Worm (Caenorhabditis elegans) whole organism, young adult: ENCODE results near the gene far-8.

Experiments
- B0261.1 ChIP-seq: sonication (generic microtip); optimal IDR thresholded peaks from 2 replicates; lab custom pipeline; 2016; ENCODE audit warnings: mild to moderate bottlenecking, missing genetic modification characterization, moderate library complexity, missing compliant biosample characterization
- B0336.3 ChIP-seq: fragments of 200-800 bp; sonication (Bioruptor generic); IDR thresholded peaks from 2 replicates; pipeline ENCODE4 v1.3.6; 2022; ENCODE audit warnings: missing genetic modification characterization, missing compliant biosample characterization
- C06A6.2 ChIP-seq: fragments of 200-800 bp; sonication (Bioruptor generic); conservative IDR thresholded peaks from 2 replicates; pipeline ENCODE4 v1.3.6; 2022; ENCODE audit warnings: missing genetic modification characterization, missing compliant biosample characterization
- D2030.7 ChIP-seq: fragments of 200-800 bp; sonication (Bioruptor generic); IDR thresholded peaks from 2 replicates; pipeline ENCODE4 v1.3.6; 2022; ENCODE audit warnings: missing genetic modification reagents, missing genetic modification characterization, missing compliant biosample characterization
- F23B12.7 ChIP-seq: sonication (generic microtip); optimal IDR thresholded peaks from 2 replicates; lab custom pipeline; 2017; ENCODE audit warnings: missing genetic modification characterization, mild to moderate bottlenecking, missing compliant biosample characterization, antibody characterized with exemption, moderate library complexity; ENCODE audit not compliant: insufficient read depth
- F33H1.4 ChIP-seq: fragments of 200-800 bp; sonication (Bioruptor generic); IDR thresholded peaks from 2 replicates; pipeline ENCODE4 v1.3.6; 2022; ENCODE audit warnings: missing genetic modification reagents, missing genetic modification characterization, missing compliant biosample characterization
- F49E8.2 ChIP-seq: sonication (generic microtip); optimal IDR thresholded peaks from 3 replicates; lab custom pipeline; 2017; ENCODE audit warnings: missing genetic modification characterization, mild to moderate bottlenecking, missing compliant biosample characterization, antibody characterized with exemption, moderate library complexity; ENCODE audit not compliant: insufficient read depth
- F57A8.1 ChIP-seq: fragments of 200-800 bp; sonication (Bioruptor generic); optimal IDR thresholded peaks from 2 replicates; lab custom pipeline; 2018; ENCODE audit warnings: mild to moderate bottlenecking, missing genetic modification characterization, moderate library complexity, missing compliant biosample characterization
- F57C9.4 ChIP-seq: sonication (generic microtip); optimal IDR thresholded peaks from 2 replicates; lab custom pipeline; 2017; ENCODE audit warnings: mild to moderate bottlenecking, missing genetic modification characterization, missing compliant biosample characterization
- T07F8.4 ChIP-seq: sonication (generic microtip); optimal IDR thresholded peaks from 2 replicates; lab custom pipeline; 2016; ENCODE audit warnings: mild to moderate bottlenecking, missing genetic modification characterization, moderate library complexity, missing compliant biosample characterization
- T26A5.8 ChIP-seq: sonication (generic microtip); optimal IDR thresholded peaks from 2 replicates; lab custom pipeline; 2016; ENCODE audit warnings: missing genetic modification characterization, missing compliant biosample characterization
- Y53F4B.3 ChIP-seq: fragments of 200-800 bp; sonication (Bioruptor generic); IDR thresholded peaks from 2 replicates; pipeline ENCODE4 v1.3.6; 2022; ENCODE audit warnings: missing genetic modification reagents, missing genetic modification characterization, missing compliant biosample characterization
- Y53G8AR.9 ChIP-seq: fragments of 200-800 bp; sonication (Bioruptor generic); conservative IDR thresholded peaks from 2 replicates; pipeline ENCODE4 v1.3.6; 2022; ENCODE audit warnings: missing genetic modification reagents, missing genetic modification characterization, missing compliant biosample characterization
- Y56A3A.18 ChIP-seq: fragments of 200-800 bp; sonication (Bioruptor generic); IDR thresholded peaks from 2 replicates; pipeline ENCODE4 v1.3.6; 2022; ENCODE audit warnings: missing genetic modification reagents, missing genetic modification characterization, missing compliant biosample characterization
- Y79H2A.3 ChIP-seq: fragments of 200-800 bp; sonication (Bioruptor generic); conservative IDR thresholded peaks from 2 replicates; pipeline ENCODE4 v1.3.6; 2022; ENCODE audit warnings: missing genetic modification reagents, missing genetic modification characterization, missing compliant biosample characterization
- akir-1 ChIP-seq: fragments of 200-800 bp; sonication (Bioruptor generic); optimal IDR thresholded peaks from 2 replicates; lab custom pipeline; 2018; ENCODE audit warnings: mild to moderate bottlenecking, missing genetic modification characterization, moderate library complexity, missing compliant biosample characterization
- atf-7 ChIP-seq: sonication (generic microtip); optimal IDR thresholded peaks from 2 replicates; lab custom pipeline; 2017; ENCODE audit warnings: mild to moderate bottlenecking, missing genetic modification characterization, missing compliant biosample characterization
- bed-2 ChIP-seq: fragments of 200-800 bp; sonication (Bioruptor generic); IDR thresholded peaks from 2 replicates; pipeline ENCODE4 v1.3.6; 2022; ENCODE audit warnings: missing genetic modification reagents, missing genetic modification characterization, missing compliant biosample characterization
- ceh-79 ChIP-seq: sonication (generic microtip); optimal IDR thresholded peaks from 2 replicates; lab custom pipeline; 2017; ENCODE audit warnings: mild to moderate bottlenecking, missing genetic modification characterization, missing compliant biosample characterization
- ceh-91 ChIP-seq: fragments of 200-800 bp; sonication (Bioruptor generic); IDR thresholded peaks from 2 replicates; pipeline ENCODE4 v1.3.6; 2022; ENCODE audit warnings: missing genetic modification reagents, missing genetic modification characterization, missing compliant biosample characterization
- dpl-1 ChIP-seq: fragments of 150-350 bp; optimal IDR thresholded peaks from 2 replicates; lab custom pipeline; 2014; ENCODE audit warnings: missing biosample characterization, missing genetic modification reagents, missing genetic modification characterization
- egl-18 ChIP-seq: fragments of 200-800 bp; sonication (Bioruptor generic); IDR thresholded peaks from 2 replicates; pipeline ENCODE4 v1.3.6; 2022; ENCODE audit warnings: missing genetic modification reagents, missing genetic modification characterization, missing compliant biosample characterization
- egl-44 ChIP-seq: fragments of 200-800 bp; sonication (Bioruptor generic); IDR thresholded peaks from 2 replicates; pipeline ENCODE4 v1.3.6; 2022; ENCODE audit warnings: missing genetic modification reagents, missing genetic modification characterization, missing compliant biosample characterization
- egrh-3 ChIP-seq: fragments of 200-800 bp; sonication (Bioruptor generic); IDR thresholded peaks from 2 replicates; pipeline ENCODE4 v1.3.6; 2022; ENCODE audit warnings: missing genetic modification reagents, missing genetic modification characterization, missing compliant biosample characterization
- ekl-4 ChIP-seq: fragments of 200-800 bp; sonication (Bioruptor generic); IDR thresholded peaks from 2 replicates; pipeline ENCODE4 v1.3.6; 2022; ENCODE audit warnings: missing genetic modification reagents, missing genetic modification characterization, missing compliant biosample characterization
- hmg-1.2 ChIP-seq: fragments of 200-800 bp; sonication (Bioruptor generic); IDR thresholded peaks from 2 replicates; pipeline ENCODE4 v1.3.6; 2022; ENCODE audit warnings: missing genetic modification reagents, missing genetic modification characterization, missing compliant biosample characterization
- hsf-1 ChIP-seq: fragments of 200-800 bp; sonication (Bioruptor generic); IDR thresholded peaks from 2 replicates; pipeline ENCODE4 v1.3.6; 2022; ENCODE audit warnings: missing genetic modification reagents, missing genetic modification characterization, missing compliant biosample characterization
- let-526 ChIP-seq: fragments of 200-800 bp; sonication (Bioruptor generic); IDR thresholded peaks from 2 replicates; pipeline ENCODE4 v1.3.6; 2022; ENCODE audit warnings: missing genetic modification reagents, missing genetic modification characterization, missing compliant biosample characterization
- lin-54 ChIP-seq: fragments of 200-800 bp; sonication (Bioruptor generic); optimal IDR thresholded peaks from 2 replicates; lab custom pipeline; 2018; ENCODE audit warnings: mild to moderate bottlenecking, missing genetic modification characterization, missing compliant biosample characterization
- lsl-1 ChIP-seq: fragments of 200-800 bp; sonication (Bioruptor generic); optimal IDR thresholded peaks from 2 replicates; lab custom pipeline; 2018; ENCODE audit warnings: mild to moderate bottlenecking, missing genetic modification characterization, moderate library complexity, missing compliant biosample characterization
- mcd-1 ChIP-seq: fragments of 200-800 bp; sonication (Bioruptor generic); IDR thresholded peaks from 2 replicates; pipeline ENCODE4 v1.3.6; 2022; ENCODE audit warnings: missing genetic modification reagents, missing genetic modification characterization, missing compliant biosample characterization
- mel-28 ChIP-seq: sonication (generic microtip); optimal IDR thresholded peaks from 2 replicates; lab custom pipeline; 2016; ENCODE audit warnings: borderline replicate concordance, mild to moderate bottlenecking, missing genetic modification characterization, missing compliant biosample characterization
- nfya-1 ChIP-seq: sonication (generic microtip); optimal IDR thresholded peaks from 2 replicates; lab custom pipeline; 2017; ENCODE audit warnings: antibody characterized with exemption, missing compliant biosample characterization, missing genetic modification characterization, borderline replicate concordance; ENCODE audit not compliant: insufficient read depth
- pbrm-1 ChIP-seq: fragments of 200-800 bp; sonication (Bioruptor generic); IDR thresholded peaks from 2 replicates; pipeline ENCODE4 v1.3.6; 2022; ENCODE audit warnings: missing genetic modification reagents, missing genetic modification characterization, missing compliant biosample characterization
- rec-8 ChIP-seq, 2 experiments: sonication (generic microtip); optimal IDR thresholded peaks; 2 replicates each; lab custom pipeline; 2016; ENCODE audit warnings: mild to moderate bottlenecking in 2 of 2, missing genetic modification characterization in 2 of 2, missing genetic modification reagents in 2 of 2, missing genotype in 2 of 2, missing biosample characterization in 1 of 2, missing compliant biosample characterization in 1 of 2, moderate library complexity in 1 of 2
- sdz-38 ChIP-seq: sonication (generic microtip); optimal IDR thresholded peaks from 2 replicates; lab custom pipeline; 2016; ENCODE audit warnings: missing genotype, missing genetic modification characterization, missing compliant biosample characterization
- snpc-3.4 ChIP-seq: sonication (generic microtip); optimal IDR thresholded peaks from 2 replicates; lab custom pipeline; 2017; ENCODE audit warnings: missing genetic modification characterization, mild to moderate bottlenecking, missing compliant biosample characterization, antibody characterized with exemption, moderate library complexity, missing genotype, missing genetic modification reagents
- tbp1 ChIP-seq: fragments of 200-800 bp; sonication (Bioruptor generic); optimal IDR thresholded peaks from 2 replicates; lab custom pipeline; 2018; ENCODE audit warnings: mild to moderate bottlenecking, missing genetic modification characterization, missing compliant biosample characterization
- unc-130 ChIP-seq: sonication (generic microtip); optimal IDR thresholded peaks from 2 replicates; lab custom pipeline; 2016; ENCODE audit warnings: missing genetic modification reagents, missing genetic modification characterization, missing compliant biosample characterization
- unc-62 ChIP-seq: fragments of 150-350 bp; optimal IDR thresholded peaks from 2 replicates; lab custom pipeline; 2014; ENCODE audit warnings: missing biosample characterization, missing genetic modification reagents, missing genetic modification characterization
- ztf-18 ChIP-seq: sonication (generic microtip); optimal IDR thresholded peaks from 2 replicates; lab custom pipeline; 2016; ENCODE audit warnings: missing genotype, mild to moderate bottlenecking, missing genetic modification characterization, missing compliant biosample characterization
- ztf-22 ChIP-seq: fragments of 200-800 bp; sonication (Bioruptor generic); optimal IDR thresholded peaks from 2 replicates; lab custom pipeline; 2018; ENCODE audit warnings: mild to moderate bottlenecking, missing genetic modification characterization, moderate library complexity, missing compliant biosample characterization
- ztf-26 ChIP-seq: sonication (generic microtip); optimal IDR thresholded peaks from 2 replicates; lab custom pipeline; 2017; ENCODE audit warnings: missing genetic modification characterization, missing compliant biosample characterization

The far-8 gene

DNA sequence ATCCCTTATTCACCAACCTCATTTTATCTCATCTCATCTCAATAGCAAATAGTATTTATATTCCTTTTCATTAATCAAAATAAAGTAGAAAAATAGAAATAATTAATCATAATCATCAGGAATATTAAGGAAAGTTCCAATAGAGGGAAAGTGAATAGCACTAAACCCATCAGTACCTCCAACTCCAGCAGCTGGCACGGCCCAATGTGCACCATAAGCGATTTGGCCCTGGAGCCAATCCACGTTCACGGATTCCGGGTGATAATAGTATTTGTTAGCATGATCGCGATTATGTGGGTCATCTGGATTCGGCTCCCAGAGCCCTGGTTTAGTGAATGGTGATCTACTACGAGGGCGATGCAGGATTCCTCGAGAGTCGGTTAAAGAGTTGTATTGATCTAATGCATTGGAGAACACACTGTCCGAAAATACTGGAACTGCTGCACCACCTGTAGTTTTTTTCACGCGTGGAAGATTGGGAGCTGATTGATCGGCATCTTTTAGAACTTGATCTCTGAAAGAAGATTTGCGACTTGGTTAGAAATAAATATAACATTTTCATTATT lies 6.9 kb upstream of the far-8 start (continued):
- peak; percentile 98 for TF ChIP-seq Y56A3A.18
- TF ChIP-seq dpl-1 = no peak
- TF ChIP-seq F23B12.7 = no peak
- no peak for TF ChIP-seq snpc-3.4 (tag; lab: Kevin White, UChicago)
- TF ChIP-seq egl-18 (GFP tag; lab: Robert Waterston, UW) = peak; percentile 89
- TF ChIP-seq hmg-1.2 (GFP tag; lab: Robert Waterston, UW) = peak; percentile 74
- TF ChIP-seq Y53F4B.3 (GFP tag; lab: Robert Waterston, UW) = no peak
- peak; percentile 92 for TF ChIP-seq ztf-22 (GFP tag; lab: Kevin White, UChicago)
- TF ChIP-seq bed-2 (GFP tag; lab: Robert Waterston, UW) = no peak
- TF ChIP-seq nfya-1 (tag; lab: Kevin White, UChicago) = no peak
- peak; percentile 88 for TF ChIP-seq ztf-26
- peak; percentile 82; the same call in 1 of the 2 replicates for TF ChIP-seq hsf-1 (GFP tag; lab: Robert Waterston, UW)
- TF ChIP-seq ekl-4 = peak; percentile 93
- peak; percentile 23 for TF ChIP-seq lsl-1 (GFP tag; lab: Kevin White, UChicago)
- TF ChIP-seq ceh-91 (GFP tag; lab: Robert Waterston, UW) = no peak
- TF ChIP-seq mcd-1 (GFP tag; lab: Robert Waterston, UW) = peak; percentile 86
- peak; percentile 90 for TF ChIP-seq mel-28 (tag; lab: Kevin White, UChicago)
- peak; percentile 90 for TF ChIP-seq C06A6.2 (GFP tag; lab: Robert Waterston, UW)
- peak; percentile 56 for TF ChIP-seq F33H1.4 (GFP tag; lab: Robert Waterston, UW)
- peak; percentile 74 for TF ChIP-seq tbp1 (GFP tag; lab: Kevin White, UChicago)
- peak; percentile 70 for TF ChIP-seq lin-54
- peak; percentile 99 for TF ChIP-seq Y53G8AR.9 (GFP tag; lab: Robert Waterston, UW)
- no peak for TF ChIP-seq unc-130 (GFP tag; lab: Kevin White, UChicago)
- peak; percentile 92 for TF ChIP-seq ceh-79 (tag; lab: Kevin White, UChicago)
- TF ChIP-seq pbrm-1 = peak; percentile 96
- peak; percentile 42 for TF ChIP-seq akir-1 (GFP tag; lab: Kevin White, UChicago)
- TF ChIP-seq sdz-38 (tag; lab: Kevin White, UChicago) = no peak
- no peak for TF ChIP-seq ztf-18 (tag; lab: Kevin White, UChicago)
- no peak for TF ChIP-seq D2030.7
- TF ChIP-seq F49E8.2 = no peak
- TF ChIP-seq rec-8 (tag; optimal IDR thresholded peaks at IDR 0.05; lab: Kevin White, UChicago) = no peak
- peak; percentile 92 for TF ChIP-seq egl-44 (GFP tag; lab: Robert Waterston, UW)
- TF ChIP-seq F57A8.1 (GFP tag; lab: Kevin White, UChicago) = no peak
- TF ChIP-seq T26A5.8 (tag; lab: Kevin White, UChicago) = peak; percentile 97
- peak; percentile 44 for TF ChIP-seq B0261.1 (tag; lab: Kevin White, UChicago)
- TF ChIP-seq F57C9.4 (tag; lab: Kevin White, UChicago) = peak; percentile 98
- no peak; the same call in none of the 2 replicates for TF ChIP-seq let-526 (GFP tag; lab: Robert Waterston, UW)
- peak; percentile 99 for TF ChIP-seq atf-7 (tag; lab: Kevin White, UChicago)
- TF ChIP-seq egrh-3 (GFP tag; lab: Robert Waterston, UW) = peak; percentile 34; the same call in 1 of the 2 replicates
- TF ChIP-seq B0336.3 (GFP tag; lab: Robert Waterston, UW) = peak; percentile 99
- no peak for TF ChIP-seq unc-62 (GFP tag; lab: Kevin White, UChicago)
- TF ChIP-seq Y79H2A.3 (GFP tag; lab: Robert Waterston, UW) = peak; percentile 90
- TF ChIP-seq T07F8.4 (tag; lab: Kevin White, UChicago) = no peak
